Fruit fly (Drosophila melanogaster) S2 (cell line): ENCODE measurements around the gene CG14543.

ENCODE experiments used
- CG8478 ChIP-seq: fragments of >200 bp; optimal IDR thresholded peaks from 2 replicates; lab custom pipeline; 2018
- CTCF ChIP-seq, 2 experiments: fragments of >200 bp; optimal IDR thresholded peaks; 2 replicates each; lab custom pipeline; 2018

DNA sequence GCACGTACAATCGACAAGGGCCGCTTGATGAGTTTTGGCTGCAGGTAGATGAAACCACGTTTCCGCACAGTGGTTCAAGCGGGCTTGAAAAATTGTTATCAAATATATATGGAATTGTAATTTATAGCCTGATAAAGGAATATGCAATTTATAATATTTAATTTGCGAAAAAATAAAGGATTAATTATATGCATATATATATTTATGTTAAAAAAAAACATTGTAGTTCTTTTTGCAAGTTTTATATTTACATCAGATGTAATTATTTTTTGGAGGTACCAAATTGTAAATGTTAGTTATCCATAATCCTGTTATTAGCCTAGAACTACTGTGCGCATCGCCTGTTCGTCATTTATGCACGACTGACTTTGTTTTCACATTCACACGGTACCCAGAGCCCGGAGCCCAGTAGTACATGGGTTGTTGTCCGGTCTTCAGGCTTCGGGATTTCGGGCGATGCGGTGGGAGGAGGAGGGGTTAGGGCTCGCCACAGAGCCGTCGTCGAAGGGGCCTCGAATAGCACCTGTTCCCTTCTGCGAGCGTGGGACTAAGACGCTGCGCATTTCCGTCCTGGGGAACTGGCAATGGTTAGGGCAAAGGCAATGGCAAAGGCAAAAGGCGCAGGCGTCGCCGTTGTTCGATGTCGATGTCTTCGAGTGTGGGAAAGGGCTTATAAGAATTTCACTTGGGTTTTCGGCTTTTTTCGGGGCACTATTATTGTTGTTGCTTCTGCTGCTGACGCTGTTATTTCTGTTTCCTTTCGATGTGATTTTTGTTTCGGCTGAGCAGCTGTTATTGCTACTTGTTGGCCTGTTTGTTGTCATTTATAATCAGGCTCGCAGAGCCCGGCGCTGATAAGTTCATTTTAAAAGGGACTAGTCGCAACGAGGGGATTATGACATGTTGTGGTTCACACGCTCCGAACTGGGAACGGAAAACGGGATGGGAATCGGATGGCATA, 38.4 kb upstream of the CG14543 start:
- TF ChIP-seq CTCF (optimal IDR thresholded peaks at IDR 0.05; lab: Kevin White, UChicago) = no peak
- TF ChIP-seq CG8478 (lab: Kevin White, UChicago) = no peak
